Fruit fly (Drosophila melanogaster) whole organism, embryonic: ENCODE measurements around the gene sip1.

ENCODE experiments used
- Antp ChIP-seq: fragments of 200-800 bp; sonication (Bioruptor generic); optimal IDR thresholded peaks from 3 replicates; lab custom pipeline; 2016; ENCODE audit warnings: missing biosample characterization, missing genetic modification characterization
- Atf6 ChIP-seq: fragments of 200-800 bp; sonication (Bioruptor generic); IDR thresholded peaks from 2 replicates; pipeline ENCODE4 v1.3.6; 2022; ENCODE audit warnings: missing biosample characterization, missing genetic modification characterization
- CG12219 ChIP-seq: fragments of 200-800 bp; sonication (Bioruptor generic); optimal IDR thresholded peaks from 3 replicates; lab custom pipeline; 2018; ENCODE audit warnings: missing biosample characterization, mild to moderate bottlenecking, missing genetic modification characterization
- CG13296 ChIP-seq: fragments of 200-800 bp; sonication (Bioruptor generic); optimal IDR thresholded peaks from 3 replicates; lab custom pipeline; 2018; ENCODE audit warnings: missing biosample characterization, mild to moderate bottlenecking, missing genetic modification characterization
- CG1603 ChIP-seq: fragments of 200-800 bp; sonication (Bioruptor generic); optimal IDR thresholded peaks from 2 replicates; lab custom pipeline; 2019; ENCODE audit warnings: missing biosample characterization, mild to moderate bottlenecking, missing genetic modification characterization, moderate library complexity
- CG17568 ChIP-seq: fragments of 200-800 bp; sonication (Bioruptor generic); optimal IDR thresholded peaks from 2 replicates; lab custom pipeline; 2018; ENCODE audit warnings: missing biosample characterization, mild to moderate bottlenecking, missing genetic modification characterization, moderate library complexity
- CG30020 ChIP-seq: fragments of 200-800 bp; optimal IDR thresholded peaks from 2 replicates; lab custom pipeline; 2019; ENCODE audit warnings: missing biosample characterization, mild to moderate bottlenecking, missing genetic modification characterization, moderate library complexity
- CG3065 ChIP-seq: fragments of 200-800 bp; sonication (Bioruptor generic); optimal IDR thresholded peaks from 2 replicates; lab custom pipeline; 2016; ENCODE audit warnings: missing biosample characterization, missing genetic modification characterization
- CG31388 ChIP-seq: fragments of 200-800 bp; sonication (Bioruptor generic); optimal IDR thresholded peaks from 2 replicates; lab custom pipeline; 2016; ENCODE audit warnings: missing biosample characterization, missing genetic modification characterization
- CG3995 ChIP-seq: fragments of 200-800 bp; sonication (Bioruptor generic); optimal IDR thresholded peaks from 3 replicates; lab custom pipeline; 2016; ENCODE audit warnings: missing biosample characterization, missing genetic modification characterization
- CG7556 ChIP-seq: fragments of 200-800 bp; sonication (Bioruptor generic); optimal IDR thresholded peaks from 2 replicates; lab custom pipeline; 2017; ENCODE audit warnings: missing biosample characterization, mild to moderate bottlenecking, missing genetic modification characterization
- CG7963 ChIP-seq: fragments of 200-800 bp; sonication (Bioruptor generic); IDR thresholded peaks from 3 replicates; pipeline ENCODE4 v1.3.6; 2022; ENCODE audit warnings: missing biosample characterization, missing genetic modification characterization; ENCODE audit not compliant: partially characterized antibody
- E2f2 ChIP-seq: fragments of 200-800 bp; sonication (Bioruptor generic); IDR thresholded peaks from 2 replicates; pipeline ENCODE4 v1.3.6; 2022; ENCODE audit warnings: missing biosample characterization, missing genetic modification characterization
- Gug ChIP-seq: fragments of 200-800 bp; sonication (Bioruptor generic); IDR thresholded peaks from 4 replicates; pipeline ENCODE4 v1.3.6; 2022; ENCODE audit warnings: missing biosample characterization, missing genetic modification characterization
- HLH3B ChIP-seq: fragments of 200-800 bp; sonication (Bioruptor generic); IDR thresholded peaks from 2 replicates; pipeline ENCODE4 v1.3.6; 2022; ENCODE audit warnings: missing biosample characterization, missing genetic modification characterization
- Hmr ChIP-seq: fragments of 200-800 bp; sonication (Bioruptor generic); optimal IDR thresholded peaks from 3 replicates; lab custom pipeline; 2017; ENCODE audit warnings: mild to moderate bottlenecking, missing biosample characterization, missing genetic modification reagents, missing genetic modification characterization
- Nf-YC ChIP-seq: fragments of 200-800 bp; optimal IDR thresholded peaks from 3 replicates; lab custom pipeline; 2019; ENCODE audit warnings: missing biosample characterization, mild to moderate bottlenecking, missing genetic modification characterization, moderate library complexity
- Oli ChIP-seq: fragments of 200-800 bp; sonication (Bioruptor generic); optimal IDR thresholded peaks from 2 replicates; lab custom pipeline; 2018; ENCODE audit warnings: missing biosample characterization, mild to moderate bottlenecking, missing genetic modification characterization, moderate library complexity
- PHDP ChIP-seq: fragments of 200-800 bp; sonication (Bioruptor generic); optimal IDR thresholded peaks from 3 replicates; lab custom pipeline; 2018; ENCODE audit warnings: missing biosample characterization, mild to moderate bottlenecking, missing genetic modification characterization, moderate library complexity
- Poxn ChIP-seq: fragments of 200-800 bp; sonication (Bioruptor generic); IDR thresholded peaks from 2 replicates; pipeline ENCODE4 v1.3.6; 2022; ENCODE audit warnings: missing biosample characterization, missing genetic modification characterization
- Ptx1 ChIP-seq: fragments of 200-800 bp; sonication (Bioruptor generic); IDR thresholded peaks from 2 replicates; pipeline ENCODE4 v1.3.6; 2022; ENCODE audit warnings: missing biosample characterization, missing genetic modification characterization
- Rfx ChIP-seq: fragments of 200-800 bp; sonication (Bioruptor generic); IDR thresholded peaks from 2 replicates; pipeline ENCODE4 v1.3.6; 2022; ENCODE audit warnings: missing biosample characterization, missing genetic modification characterization
- Rx ChIP-seq: fragments of 200-800 bp; sonication (Bioruptor generic); IDR thresholded peaks from 2 replicates; pipeline ENCODE4 v1.3.6; 2022; ENCODE audit warnings: missing biosample characterization, missing genetic modification characterization
- Xbp1 ChIP-seq: fragments of 200-800 bp; sonication (Bioruptor generic); optimal IDR thresholded peaks from 3 replicates; lab custom pipeline; 2016; ENCODE audit warnings: missing biosample characterization, mild to moderate bottlenecking, missing genetic modification characterization
- ase ChIP-seq: fragments of 200-800 bp; sonication (Bioruptor generic); IDR thresholded peaks from 3 replicates; pipeline ENCODE4 v1.3.6; 2022; ENCODE audit warnings: missing biosample characterization, missing genetic modification characterization
- cad ChIP-seq: fragments of >200 bp; optimal IDR thresholded peaks from 2 replicates; lab custom pipeline; 2017; ENCODE audit warnings: missing biosample characterization, missing genetic modification characterization
- caup ChIP-seq: fragments of 200-800 bp; sonication (Bioruptor generic); optimal IDR thresholded peaks from 3 replicates; lab custom pipeline; 2017; ENCODE audit warnings: missing biosample characterization, mild to moderate bottlenecking, missing genetic modification characterization, moderate library complexity; ENCODE audit not compliant: severe bottlenecking
- disco-r ChIP-seq: fragments of 200-800 bp; sonication (Bioruptor generic); optimal IDR thresholded peaks from 2 replicates; lab custom pipeline; 2016; ENCODE audit warnings: missing biosample characterization, missing genetic modification characterization
- dmrt99B ChIP-seq: fragments of 200-800 bp; sonication (Bioruptor generic); optimal IDR thresholded peaks from 2 replicates; lab custom pipeline; 2018; ENCODE audit warnings: missing biosample characterization, mild to moderate bottlenecking, missing genetic modification characterization, moderate library complexity
- gcm ChIP-seq: fragments of 200-800 bp; sonication (Bioruptor generic); optimal IDR thresholded peaks from 2 replicates; lab custom pipeline; 2019; ENCODE audit warnings: missing biosample characterization, mild to moderate bottlenecking, missing genetic modification characterization, moderate library complexity
- gcm2 ChIP-seq: fragments of 200-800 bp; sonication (Bioruptor generic); optimal IDR thresholded peaks from 2 replicates; lab custom pipeline; 2016; ENCODE audit warnings: missing biosample characterization, missing genetic modification characterization
- her ChIP-seq: fragments of 200-800 bp; sonication (Bioruptor generic); optimal IDR thresholded peaks from 2 replicates; lab custom pipeline; 2016; ENCODE audit warnings: missing biosample characterization, missing genetic modification characterization
- jing ChIP-seq: fragments of 200-800 bp; sonication (Bioruptor generic); optimal IDR thresholded peaks from 2 replicates; lab custom pipeline; 2018; ENCODE audit warnings: missing biosample characterization, mild to moderate bottlenecking, missing genetic modification characterization
- lilli ChIP-seq: fragments of 200-800 bp; sonication (Bioruptor generic); optimal IDR thresholded peaks from 3 replicates; lab custom pipeline; 2016; ENCODE audit warnings: missing biosample characterization, missing genetic modification characterization
- lmd ChIP-seq: fragments of 200-800 bp; sonication (Bioruptor generic); IDR thresholded peaks from 2 replicates; pipeline ENCODE4 v1.3.6; 2022; ENCODE audit warnings: missing biosample characterization, missing genetic modification characterization
- rib ChIP-seq: fragments of 200-800 bp; sonication (Bioruptor generic); IDR thresholded peaks from 2 replicates; pipeline ENCODE4 v1.3.6; 2022; ENCODE audit warnings: missing biosample characterization, missing genetic modification characterization
- sens ChIP-seq: fragments of 200-800 bp; sonication (Bioruptor generic); peaks from one replicate; lab custom pipeline; 2016; ENCODE audit warnings: missing biosample characterization, missing genetic modification characterization
- slp2 ChIP-seq: fragments of 200-800 bp; sonication (Bioruptor generic); optimal IDR thresholded peaks from 2 replicates; lab custom pipeline; 2016; ENCODE audit warnings: missing biosample characterization, missing genetic modification characterization
- vvl ChIP-seq: fragments of 200-800 bp; sonication (Bioruptor generic); IDR thresholded peaks from 2 replicates; pipeline ENCODE4 v1.3.6; 2022; ENCODE audit warnings: missing biosample characterization, missing genetic modification characterization

Gene sip1

DNA sequence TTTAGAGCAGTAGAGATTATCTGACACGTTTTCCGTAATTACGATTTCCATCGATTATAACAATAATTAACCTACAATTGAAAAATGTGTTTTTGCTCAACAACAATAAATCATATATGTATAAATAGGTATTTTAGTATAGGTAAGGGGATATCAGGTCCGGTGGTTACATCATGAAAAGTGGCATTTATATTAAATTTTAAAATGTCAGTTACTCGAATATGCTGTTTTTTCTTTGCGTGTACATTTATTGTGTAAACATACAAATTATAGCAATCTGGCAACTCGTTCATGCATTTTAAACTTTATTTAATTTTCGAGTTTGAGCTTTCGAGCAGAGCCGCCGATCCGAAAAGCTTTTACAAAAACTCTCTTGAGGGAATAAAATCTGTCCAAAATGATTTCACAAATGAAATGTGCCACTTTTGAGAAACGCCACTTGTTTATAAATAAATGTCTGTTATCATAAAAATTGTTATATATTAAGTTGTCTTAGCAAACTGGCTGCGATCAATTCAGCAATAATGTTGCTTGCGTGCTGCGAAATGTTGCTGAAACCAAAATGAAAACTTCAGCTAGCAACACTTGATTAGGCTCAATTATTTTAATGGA lies 22.8 kb downstream of the sip1 start (continued):
- TF ChIP-seq slp2 (GFP tag; lab: Kevin White, UChicago): no peak
- peak; percentile 6 for TF ChIP-seq Oli (tag; lab: Kevin White, UChicago)
- TF ChIP-seq Antp: no peak
- TF ChIP-seq Rfx (GFP tag; lab: Robert Waterston, UW): peak; percentile 68
- no peak for TF ChIP-seq Poxn (GFP tag; lab: Robert Waterston, UW)
- TF ChIP-seq CG7963 (GFP tag; lab: Robert Waterston, UW): no peak
- peak; percentile 47; the same call in 1 of the 2 replicates for TF ChIP-seq HLH3B (GFP tag; lab: Robert Waterston, UW)
- TF ChIP-seq CG13296 (GFP tag; lab: Kevin White, UChicago): peak; percentile 15
- no peak for TF ChIP-seq Rx
- 0 out of 2 replicates have a peak, but pooled peaks have one; percentile 16 for TF ChIP-seq E2f2 (GFP tag; lab: Robert Waterston, UW)
- TF ChIP-seq Hmr (GFP tag; lab: Kevin White, UChicago): peak; percentile 30
- peak; percentile 1 for TF ChIP-seq CG17568 (GFP tag; lab: Kevin White, UChicago)
- TF ChIP-seq CG3995: no peak
- peak; percentile 73 for TF ChIP-seq vvl (GFP tag; lab: Robert Waterston, UW)
- TF ChIP-seq CG3065 (GFP tag; lab: Kevin White, UChicago): peak; percentile 38
- peak; percentile 52 for TF ChIP-seq Ptx1 (GFP tag; lab: Robert Waterston, UW)
- TF ChIP-seq Atf6 (GFP tag; lab: Robert Waterston, UW): 0 out of 2 replicates have a peak, but pooled peaks have one; percentile 45
- TF ChIP-seq Xbp1: peak; percentile 28
- no peak for TF ChIP-seq disco-r (GFP tag; lab: Kevin White, UChicago)
- no peak for TF ChIP-seq gcm2
- TF ChIP-seq ase (GFP tag; lab: Robert Waterston, UW): peak; percentile 56; the same call in 1 of the 3 replicates
- TF ChIP-seq caup (GFP tag; lab: Kevin White, UChicago): peak; percentile 2
- peak; percentile 47 for TF ChIP-seq dmrt99B (tag; lab: Kevin White, UChicago)
- TF ChIP-seq sens (GFP tag; lab: Kevin White, UChicago): peak; percentile 73
- no peak for TF ChIP-seq CG30020 (tag; lab: Kevin White, UChicago)
- TF ChIP-seq CG1603: peak; percentile 46
- TF ChIP-seq Nf-YC (tag; lab: Kevin White, UChicago): no peak
- TF ChIP-seq CG7556 (GFP tag; lab: Kevin White, UChicago): peak; percentile 16

DNA sequence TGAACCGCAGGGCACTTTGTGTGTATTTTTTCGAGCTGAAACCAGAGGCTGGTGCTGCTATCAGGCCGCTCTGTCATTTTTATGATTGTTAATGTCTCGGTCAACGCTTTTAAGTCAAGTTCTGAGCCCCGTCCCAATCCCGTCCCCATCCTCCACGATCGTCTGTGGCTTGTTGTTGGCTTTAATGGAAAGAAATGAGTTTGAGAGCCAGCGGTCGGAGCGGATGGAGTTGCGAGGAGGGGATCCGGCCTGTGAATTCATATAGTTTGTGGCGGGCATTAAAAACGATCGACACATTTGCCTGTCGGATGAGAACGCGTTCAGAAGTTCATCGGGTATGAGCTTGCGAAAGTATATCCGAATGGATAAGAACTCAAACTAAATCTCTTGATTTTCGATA lies 25.0 kb downstream of the sip1 start, which contains the start of gene CG11029:
TSS of gene CG11029 (plus strand) at position 301 of the 400 bp plus-strand sequence.
- no peak for TF ChIP-seq Gug (GFP tag; lab: Robert Waterston, UW)
- TF ChIP-seq lilli (GFP tag; lab: Kevin White, UChicago): no peak
- TF ChIP-seq gcm (GFP tag; lab: Kevin White, UChicago): no peak
- no peak for TF ChIP-seq caup (GFP tag; lab: Kevin White, UChicago)
- no peak for TF ChIP-seq CG12219 (GFP tag; lab: Kevin White, UChicago)
- no peak for TF ChIP-seq lmd (GFP tag; lab: Robert Waterston, UW)
- no peak for TF ChIP-seq cad (GFP tag; lab: Kevin White, UChicago)
- no peak for TF ChIP-seq CG3065 (GFP tag; lab: Kevin White, UChicago)
- no peak for TF ChIP-seq her (GFP tag; lab: Kevin White, UChicago)
- no peak for TF ChIP-seq vvl (GFP tag; lab: Robert Waterston, UW)
- TF ChIP-seq PHDP (tag; lab: Kevin White, UChicago): no peak
- no peak for TF ChIP-seq rib
- no peak for TF ChIP-seq jing (GFP tag; lab: Kevin White, UChicago)
- no peak for TF ChIP-seq CG31388 (GFP tag; lab: Kevin White, UChicago)
